Fruit fly (Drosophila melanogaster) whole organism, prepupa: Measurements from ENCODE around the gene TwdlX.
A peak's percentile ranks its signal among the peaks of the same experiment; 100 is the strongest.

ENCODE experiments used
- CG10631 ChIP-seq: fragments of 200-800 bp; sonication (Bioruptor generic); optimal IDR thresholded peaks from 2 replicates; lab custom pipeline; 2016; ENCODE audit warnings: missing biosample characterization, missing genetic modification characterization
- CG10669 ChIP-seq: fragments of 200-800 bp; sonication (Bioruptor generic); optimal IDR thresholded peaks from 3 replicates; lab custom pipeline; 2018; ENCODE audit warnings: missing biosample characterization, mild to moderate bottlenecking, missing genetic modification characterization, moderate library complexity
- CG11294 ChIP-seq: fragments of 200-800 bp; sonication (Bioruptor generic); IDR thresholded peaks from 2 replicates; pipeline ENCODE4 v1.3.6; 2022; ENCODE audit warnings: missing biosample characterization, missing genetic modification characterization
- CG11762 ChIP-seq: fragments of 200-800 bp; sonication (Bioruptor generic); optimal IDR thresholded peaks from 3 replicates; lab custom pipeline; 2016; ENCODE audit warnings: missing biosample characterization, missing genetic modification characterization; ENCODE audit not compliant: insufficient read depth
- CG11902 ChIP-seq: fragments of 200-800 bp; sonication (Bioruptor generic); optimal IDR thresholded peaks from 3 replicates; lab custom pipeline; 2016; ENCODE audit warnings: missing biosample characterization, missing genetic modification characterization
- CG15336 ChIP-seq: fragments of 200-800 bp; sonication (Bioruptor generic); IDR thresholded peaks from 2 replicates; pipeline ENCODE4 v1.3.6; 2022; ENCODE audit warnings: missing biosample characterization, missing genetic modification characterization
- CG1621 ChIP-seq: fragments of 200-800 bp; sonication (Bioruptor generic); optimal IDR thresholded peaks from 3 replicates; lab custom pipeline; 2018; ENCODE audit warnings: missing biosample characterization, mild to moderate bottlenecking, missing genetic modification characterization
- CG16779 ChIP-seq: fragments of 200-800 bp; sonication (Bioruptor generic); optimal IDR thresholded peaks from 3 replicates; lab custom pipeline; 2017; ENCODE audit warnings: missing biosample characterization, mild to moderate bottlenecking, missing genetic modification characterization
- CG3032 ChIP-seq: fragments of 200-800 bp; optimal IDR thresholded peaks from 2 replicates; lab custom pipeline; 2019; ENCODE audit warnings: missing biosample characterization, mild to moderate bottlenecking, missing genetic modification characterization, moderate library complexity
- CG31627 ChIP-seq: fragments of 200-800 bp; sonication (Bioruptor generic); optimal IDR thresholded peaks from 3 replicates; lab custom pipeline; 2016; ENCODE audit warnings: missing biosample characterization, missing genetic modification characterization
- CG32006 ChIP-seq: fragments of 200-800 bp; sonication (Bioruptor generic); optimal IDR thresholded peaks from 3 replicates; lab custom pipeline; 2017; ENCODE audit warnings: missing biosample characterization, mild to moderate bottlenecking, missing genetic modification characterization
- CG34406 ChIP-seq: fragments of 200-800 bp; sonication (Bioruptor generic); optimal IDR thresholded peaks from 3 replicates; lab custom pipeline; 2016; ENCODE audit warnings: missing biosample characterization, missing genetic modification characterization
- CG3919 ChIP-seq: fragments of 200-800 bp; sonication (Bioruptor generic); optimal IDR thresholded peaks from 3 replicates; lab custom pipeline; 2016; ENCODE audit warnings: missing biosample characterization, missing genetic modification characterization
- CG4318 ChIP-seq: fragments of 200-800 bp; sonication (Bioruptor generic); optimal IDR thresholded peaks from 3 replicates; lab custom pipeline; 2017; ENCODE audit warnings: missing biosample characterization, mild to moderate bottlenecking, missing genetic modification characterization
- CG6163 ChIP-seq: fragments of 200-800 bp; sonication (Bioruptor generic); IDR thresholded peaks from 3 replicates; pipeline ENCODE4 v1.3.6; 2022; ENCODE audit warnings: missing biosample characterization, missing genetic modification characterization
- CG6276 ChIP-seq: fragments of 200-800 bp; sonication (Bioruptor generic); optimal IDR thresholded peaks from 2 replicates; lab custom pipeline; 2017; ENCODE audit warnings: missing biosample characterization, mild to moderate bottlenecking, missing genetic modification characterization
- CG6792 ChIP-seq: fragments of 200-800 bp; sonication (Bioruptor generic); optimal IDR thresholded peaks from 3 replicates; lab custom pipeline; 2016; ENCODE audit warnings: missing biosample characterization, missing genetic modification characterization
- CG6808 ChIP-seq: fragments of 200-800 bp; sonication (Bioruptor generic); optimal IDR thresholded peaks from 3 replicates; lab custom pipeline; 2017; ENCODE audit warnings: missing biosample characterization, missing genetic modification characterization, mild to moderate bottlenecking, moderate library complexity, missing genetic modification reagents
- CG6854 ChIP-seq: fragments of 200-800 bp; sonication (Bioruptor generic); optimal IDR thresholded peaks from 2 replicates; lab custom pipeline; 2017; ENCODE audit warnings: missing biosample characterization, mild to moderate bottlenecking, missing genetic modification characterization
- CG7368 ChIP-seq: fragments of 200-800 bp; sonication (Bioruptor generic); optimal IDR thresholded peaks from 3 replicates; lab custom pipeline; 2016; ENCODE audit warnings: missing biosample characterization, missing genetic modification characterization
- CG8119 ChIP-seq: fragments of 200-800 bp; sonication (Bioruptor generic); IDR thresholded peaks from 3 replicates; pipeline ENCODE4 v1.3.6; 2022; ENCODE audit warnings: missing biosample characterization, missing genetic modification characterization
- CG8319 ChIP-seq: fragments of 200-800 bp; sonication (Bioruptor generic); optimal IDR thresholded peaks from 3 replicates; lab custom pipeline; 2016; ENCODE audit warnings: missing biosample characterization, missing genetic modification characterization
- CG8632 ChIP-seq: fragments of 200-800 bp; sonication (Bioruptor generic); optimal IDR thresholded peaks from 3 replicates; lab custom pipeline; 2016; ENCODE audit warnings: missing biosample characterization, missing genetic modification characterization
- CG9139 ChIP-seq: fragments of 200-800 bp; sonication (Bioruptor generic); optimal IDR thresholded peaks from 3 replicates; lab custom pipeline; 2017; ENCODE audit warnings: missing biosample characterization, mild to moderate bottlenecking, missing genetic modification characterization
- Eip75B ChIP-seq: fragments of 200-800 bp; sonication (Bioruptor generic); optimal IDR thresholded peaks from 3 replicates; lab custom pipeline; 2016; ENCODE audit warnings: missing biosample characterization, missing genetic modification characterization
- Eip93F ChIP-seq: fragments of 200-800 bp; sonication (Bioruptor generic); optimal IDR thresholded peaks from 2 replicates; lab custom pipeline; 2016; ENCODE audit warnings: missing biosample characterization, mild to moderate bottlenecking, missing genetic modification characterization
- Ets96B ChIP-seq: fragments of 200-800 bp; optimal IDR thresholded peaks from 2 replicates; lab custom pipeline; 2019; ENCODE audit warnings: missing biosample characterization, mild to moderate bottlenecking, missing genetic modification characterization, moderate library complexity
- Gug ChIP-seq: fragments of 200-800 bp; sonication (Bioruptor generic); IDR thresholded peaks from 2 replicates; pipeline ENCODE4 v1.3.6; 2022; ENCODE audit warnings: missing biosample characterization, missing genetic modification characterization
- Hr38 ChIP-seq: sonication (Bioruptor generic); optimal IDR thresholded peaks from 2 replicates; lab custom pipeline; 2016; ENCODE audit warnings: missing biosample characterization, missing genetic modification characterization
- Hr39 ChIP-seq: fragments of 200-800 bp; sonication (Bioruptor generic); optimal IDR thresholded peaks from 2 replicates; lab custom pipeline; 2016; ENCODE audit warnings: missing biosample characterization, missing genetic modification characterization
- Hr4 ChIP-seq: fragments of 200-800 bp; sonication (Bioruptor generic); optimal IDR thresholded peaks from 3 replicates; lab custom pipeline; 2016; ENCODE audit warnings: missing biosample characterization, missing genetic modification characterization
- Met ChIP-seq: fragments of 200-800 bp; sonication (Bioruptor generic); optimal IDR thresholded peaks from 3 replicates; lab custom pipeline; 2016; ENCODE audit warnings: missing biosample characterization, missing genetic modification characterization
- OdsH ChIP-seq: fragments of 200-800 bp; sonication (Bioruptor generic); optimal IDR thresholded peaks from 3 replicates; lab custom pipeline; 2016; ENCODE audit warnings: missing biosample characterization, missing genetic modification characterization
- Smox ChIP-seq: fragments of 200-800 bp; sonication (Bioruptor generic); optimal IDR thresholded peaks from 3 replicates; lab custom pipeline; 2016; ENCODE audit warnings: missing biosample characterization, missing genetic modification characterization
- Sox102F ChIP-seq: fragments of 200-800 bp; sonication (Bioruptor generic); optimal IDR thresholded peaks from 2 replicates; lab custom pipeline; 2016; ENCODE audit warnings: missing biosample characterization, mild to moderate bottlenecking, missing genetic modification characterization
- Sox14 ChIP-seq: fragments of 200-800 bp; sonication (Bioruptor generic); optimal IDR thresholded peaks from 3 replicates; lab custom pipeline; 2016; ENCODE audit warnings: missing biosample characterization, missing genetic modification characterization
- achi ChIP-seq: fragments of 200-800 bp; sonication (Bioruptor generic); optimal IDR thresholded peaks from 3 replicates; lab custom pipeline; 2016; ENCODE audit warnings: missing biosample characterization, missing genetic modification characterization
- acj6 ChIP-seq: fragments of 200-800 bp; sonication (Bioruptor generic); optimal IDR thresholded peaks from 3 replicates; lab custom pipeline; 2016; ENCODE audit warnings: missing biosample characterization, missing genetic modification characterization
- cyc ChIP-seq: fragments of 200-800 bp; sonication (Bioruptor generic); optimal IDR thresholded peaks from 3 replicates; lab custom pipeline; 2016; ENCODE audit warnings: missing biosample characterization, missing genetic modification characterization
- dac ChIP-seq: fragments of 200-800 bp; sonication (Bioruptor generic); optimal IDR thresholded peaks from 2 replicates; lab custom pipeline; 2017; ENCODE audit warnings: missing biosample characterization, mild to moderate bottlenecking, missing genetic modification characterization
- dsx ChIP-seq: fragments of 200-800 bp; optimal IDR thresholded peaks from 3 replicates; lab custom pipeline; 2019; ENCODE audit warnings: missing biosample characterization, mild to moderate bottlenecking, missing genetic modification characterization, moderate library complexity; ENCODE audit not compliant: poor library complexity, severe bottlenecking
- eg ChIP-seq: fragments of 200-800 bp; sonication (Bioruptor generic); IDR thresholded peaks from 3 replicates; pipeline ENCODE4 v1.3.6; 2022; ENCODE audit warnings: missing biosample characterization, missing genetic modification characterization
- fd59A ChIP-seq: fragments of 200-800 bp; sonication (Bioruptor generic); optimal IDR thresholded peaks from 2 replicates; lab custom pipeline; 2017; ENCODE audit warnings: missing biosample characterization, mild to moderate bottlenecking, missing genetic modification characterization, missing genetic modification reagents
- fd85E ChIP-seq: fragments of 200-800 bp; sonication (Bioruptor generic); optimal IDR thresholded peaks from 3 replicates; lab custom pipeline; 2016; ENCODE audit warnings: missing biosample characterization, missing genetic modification characterization
- fkh ChIP-seq: fragments of 200-800 bp; sonication (Bioruptor generic); optimal IDR thresholded peaks from 3 replicates; lab custom pipeline; 2017; ENCODE audit warnings: missing biosample characterization, mild to moderate bottlenecking, missing genetic modification characterization, moderate library complexity
- lz ChIP-seq: fragments of 200-800 bp; sonication (Bioruptor generic); optimal IDR thresholded peaks from 3 replicates; lab custom pipeline; 2016; ENCODE audit warnings: missing biosample characterization, missing genetic modification characterization
- net ChIP-seq: fragments of 200-800 bp; sonication (Bioruptor generic); optimal IDR thresholded peaks from 3 replicates; lab custom pipeline; 2016; ENCODE audit warnings: missing biosample characterization, missing genetic modification characterization
- salr ChIP-seq, 2 experiments: fragments of 200-800 bp; sonication (Bioruptor generic); optimal IDR thresholded peaks; 3 replicates each; lab custom pipeline; 2016 to 2018; ENCODE audit warnings: missing biosample characterization in 2 of 2, missing genetic modification characterization in 2 of 2, mild to moderate bottlenecking in 1 of 2
- spab ChIP-seq: fragments of 200-800 bp; sonication (Bioruptor generic); optimal IDR thresholded peaks from 2 replicates; lab custom pipeline; 2017; ENCODE audit warnings: missing biosample characterization, mild to moderate bottlenecking, missing genetic modification characterization, missing genetic modification reagents
- svp ChIP-seq: fragments of 200-800 bp; sonication (Bioruptor generic); peaks from one replicate; lab custom pipeline; 2016; ENCODE audit warnings: missing biosample characterization, missing genetic modification characterization
- topi ChIP-seq: fragments of 200-800 bp; sonication (Bioruptor generic); optimal IDR thresholded peaks from 3 replicates; lab custom pipeline; 2016; ENCODE audit warnings: missing biosample characterization, missing genetic modification characterization
- vri ChIP-seq: fragments of 200-800 bp; sonication (Bioruptor generic); optimal IDR thresholded peaks from 3 replicates; lab custom pipeline; 2016; ENCODE audit warnings: missing biosample characterization, mild to moderate bottlenecking, missing genetic modification characterization

The TwdlX gene

DNA sequence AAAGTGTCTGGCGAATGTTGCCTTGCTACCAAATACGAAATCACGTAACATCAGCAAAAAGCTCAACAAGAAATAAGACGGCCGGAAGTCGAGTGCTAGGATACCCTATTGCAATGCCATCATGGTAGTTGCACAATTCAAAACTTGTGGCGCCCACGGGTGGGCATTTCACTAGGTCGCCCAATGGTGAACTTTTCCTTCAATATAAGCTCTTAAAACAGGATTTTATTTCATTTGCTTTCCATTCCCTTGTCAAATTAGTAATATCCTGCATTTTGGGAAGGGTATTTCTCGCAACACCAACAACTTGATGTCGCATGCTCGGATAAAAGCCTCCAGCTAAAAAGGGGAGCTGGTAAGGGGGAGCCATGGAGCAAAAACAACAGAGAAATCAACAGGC is 30.6 kb downstream of the TwdlX start:
- TF ChIP-seq Ets96B (tag; lab: Kevin White, UChicago): peak; percentile 67
- TF ChIP-seq fd85E (GFP tag; lab: Kevin White, UChicago): peak; percentile 12
- TF ChIP-seq CG9139 (GFP tag; lab: Kevin White, UChicago): no peak
- peak; percentile 82 for TF ChIP-seq lz (GFP tag; lab: Kevin White, UChicago)
- TF ChIP-seq CG3032 (tag; lab: Kevin White, UChicago): peak; percentile 52
- peak; percentile 66 for TF ChIP-seq CG8119 (GFP tag; lab: Robert Waterston, UW)
- peak; percentile 52 for TF ChIP-seq CG7368 (GFP tag; lab: Kevin White, UChicago)
- peak in 1 of 2 experiments; percentile 43 for TF ChIP-seq salr (GFP tag; optimal IDR thresholded peaks at IDR 0.05; lab: Kevin White, UChicago)
- TF ChIP-seq Sox102F: peak; percentile 78
- peak; percentile 20 for TF ChIP-seq dac (GFP tag; lab: Kevin White, UChicago)
- TF ChIP-seq CG8632: peak; percentile 67
- TF ChIP-seq CG15336 (GFP tag; lab: Robert Waterston, UW): peak; percentile 79
- peak; percentile 66 for TF ChIP-seq CG10631
- peak; percentile 84 for TF ChIP-seq Hr39 (GFP tag; lab: Kevin White, UChicago)
- TF ChIP-seq fd59A (GFP tag; lab: Kevin White, UChicago): peak; percentile 56
- no peak for TF ChIP-seq Eip93F (GFP tag; lab: Kevin White, UChicago)
- TF ChIP-seq CG16779: peak; percentile 5
- TF ChIP-seq dsx (GFP tag; lab: Kevin White, UChicago): peak; percentile 23
- TF ChIP-seq acj6 (GFP tag; lab: Kevin White, UChicago): peak; percentile 68
- peak; percentile 62 for TF ChIP-seq CG11902 (GFP tag; lab: Kevin White, UChicago)
- no peak for TF ChIP-seq Hr38 (GFP tag; lab: Kevin White, UChicago)
- TF ChIP-seq CG11762: peak; percentile 22
- TF ChIP-seq eg: peak; percentile 63; the same call in 2 of the 3 replicates
- TF ChIP-seq CG34406 (GFP tag; lab: Kevin White, UChicago): peak; percentile 66
- peak; percentile 61 for TF ChIP-seq CG1621
- TF ChIP-seq net (GFP tag; lab: Kevin White, UChicago): peak; percentile 40
- TF ChIP-seq CG6808 (GFP tag; lab: Kevin White, UChicago): no peak
- no peak for TF ChIP-seq fkh (GFP tag; lab: Kevin White, UChicago)
- TF ChIP-seq topi (GFP tag; lab: Kevin White, UChicago): peak; percentile 81
- TF ChIP-seq CG4318 (GFP tag; lab: Kevin White, UChicago): peak; percentile 19
- TF ChIP-seq Hr4 (GFP tag; lab: Kevin White, UChicago): peak; percentile 68
- peak; percentile 67 for TF ChIP-seq Eip75B
- peak; percentile 36 for TF ChIP-seq spab (GFP tag; lab: Kevin White, UChicago)
- TF ChIP-seq cyc (GFP tag; lab: Kevin White, UChicago): peak; percentile 78
- TF ChIP-seq CG32006: peak; percentile 63
- TF ChIP-seq CG11294: 0 out of 2 replicates have a peak, but pooled peaks have one; percentile 37
- TF ChIP-seq OdsH (GFP tag; lab: Kevin White, UChicago): peak; percentile 62
- TF ChIP-seq CG6854 (GFP tag; lab: Kevin White, UChicago): no peak
- peak; percentile 66 for TF ChIP-seq Smox (GFP tag; lab: Kevin White, UChicago)
- peak; percentile 84 for TF ChIP-seq vri (GFP tag; lab: Kevin White, UChicago)
- peak; percentile 60 for TF ChIP-seq CG10669 (GFP tag; lab: Kevin White, UChicago)
- peak; percentile 73 for TF ChIP-seq Sox14 (GFP tag; lab: Kevin White, UChicago)
- TF ChIP-seq CG6792: peak; percentile 72
- peak; percentile 80 for TF ChIP-seq Met (GFP tag; lab: Kevin White, UChicago)
- TF ChIP-seq CG6276 (GFP tag; lab: Kevin White, UChicago): peak; percentile 34
- TF ChIP-seq CG8319 (GFP tag; lab: Kevin White, UChicago): peak; percentile 42
- peak; percentile 54 for TF ChIP-seq achi (GFP tag; lab: Kevin White, UChicago)
- TF ChIP-seq CG31627 (GFP tag; lab: Kevin White, UChicago): peak; percentile 77
- peak; percentile 79 for TF ChIP-seq CG6163 (GFP tag; lab: Robert Waterston, UW)
- TF ChIP-seq CG3919: peak; percentile 62
- peak; percentile 41; the same call in 1 of the 2 replicates for TF ChIP-seq Gug (GFP tag; lab: Robert Waterston, UW)
- peak; percentile 89 for TF ChIP-seq svp (GFP tag; lab: Kevin White, UChicago)
